Fruit fly (Drosophila melanogaster) whole organism, embryonic: ENCODE results near the gene CG9389.

Source experiments
- Atf-2 ChIP-seq: fragments of 200-800 bp; sonication (Bioruptor generic); optimal IDR thresholded peaks from 2 replicates; lab custom pipeline; 2016; ENCODE audit warnings: missing biosample characterization, missing genetic modification characterization
- CG10267 ChIP-seq: fragments of 200-800 bp; sonication (Bioruptor generic); optimal IDR thresholded peaks from 2 replicates; lab custom pipeline; 2018; ENCODE audit warnings: missing biosample characterization, mild to moderate bottlenecking, missing genetic modification characterization, moderate library complexity
- CG13123 ChIP-seq: fragments of 200-800 bp; sonication (Bioruptor generic); optimal IDR thresholded peaks from 2 replicates; lab custom pipeline; 2016; ENCODE audit warnings: missing biosample characterization, missing genetic modification characterization
- CG13624 ChIP-seq: fragments of 200-800 bp; sonication (Bioruptor generic); optimal IDR thresholded peaks from 2 replicates; lab custom pipeline; 2016; ENCODE audit warnings: missing biosample characterization, missing genetic modification characterization
- CG13775 ChIP-seq: fragments of 200-800 bp; sonication (Bioruptor generic); optimal IDR thresholded peaks from 3 replicates; lab custom pipeline; 2017; ENCODE audit warnings: missing biosample characterization, mild to moderate bottlenecking, missing genetic modification characterization
- CG13894 ChIP-seq: fragments of 200-800 bp; sonication (Bioruptor generic); optimal IDR thresholded peaks from 3 replicates; lab custom pipeline; 2018; ENCODE audit warnings: missing biosample characterization, mild to moderate bottlenecking, missing genetic modification characterization, moderate library complexity
- CG15011 ChIP-seq: fragments of 200-800 bp; sonication (Bioruptor generic); optimal IDR thresholded peaks from 3 replicates; lab custom pipeline; 2018; ENCODE audit warnings: missing biosample characterization, mild to moderate bottlenecking, missing genetic modification characterization
- CG15601 ChIP-seq: fragments of 200-800 bp; sonication (Bioruptor generic); optimal IDR thresholded peaks from 3 replicates; lab custom pipeline; 2019; ENCODE audit warnings: missing biosample characterization, mild to moderate bottlenecking, missing genetic modification characterization, moderate library complexity
- CG15696 ChIP-seq: fragments of 200-800 bp; sonication (Bioruptor generic); optimal IDR thresholded peaks from 2 replicates; lab custom pipeline; 2019; ENCODE audit warnings: missing biosample characterization, mild to moderate bottlenecking, missing genetic modification characterization, moderate library complexity
- CG17186 ChIP-seq: fragments of 200-800 bp; sonication (Bioruptor generic); optimal IDR thresholded peaks from 3 replicates; lab custom pipeline; 2017; ENCODE audit warnings: missing biosample characterization, missing genetic modification reagents, missing genetic modification characterization
- CG17359 ChIP-seq: fragments of 200-800 bp; sonication (Bioruptor generic); optimal IDR thresholded peaks from 3 replicates; lab custom pipeline; 2018; ENCODE audit warnings: missing biosample characterization, mild to moderate bottlenecking, missing genetic modification characterization, moderate library complexity
- CG17829 ChIP-seq: fragments of 200-800 bp; optimal IDR thresholded peaks from 2 replicates; lab custom pipeline; 2019; ENCODE audit warnings: missing biosample characterization, mild to moderate bottlenecking, missing genetic modification characterization, moderate library complexity
- CG18476 ChIP-seq: fragments of 200-800 bp; sonication (Bioruptor generic); optimal IDR thresholded peaks from 2 replicates; lab custom pipeline; 2016; ENCODE audit warnings: missing biosample characterization, mild to moderate bottlenecking, missing genetic modification characterization
- CG2129 ChIP-seq: fragments of 200-800 bp; sonication (Bioruptor generic); IDR thresholded peaks from 2 replicates; pipeline ENCODE4 v1.3.6; 2022; ENCODE audit warnings: missing biosample characterization, missing genetic modification characterization; ENCODE audit not compliant: partially characterized antibody
- CG34224 ChIP-seq: fragments of 200-800 bp; sonication (Bioruptor generic); IDR thresholded peaks from 3 replicates; pipeline ENCODE4 v1.3.6; 2022; ENCODE audit warnings: missing biosample characterization, missing genetic modification characterization; ENCODE audit not compliant: partially characterized antibody
- CG9215 ChIP-seq: fragments of 200-800 bp; sonication (Bioruptor generic); IDR thresholded peaks from 2 replicates; pipeline ENCODE4 v1.3.6; 2022; ENCODE audit warnings: missing biosample characterization, missing genetic modification characterization
- Ets65A ChIP-seq: fragments of 200-800 bp; sonication (Bioruptor generic); peaks from one replicate; lab custom pipeline; 2016; ENCODE audit warnings: missing biosample characterization, missing genetic modification characterization
- Lpt ChIP-seq: fragments of >200 bp; optimal IDR thresholded peaks from 2 replicates; lab custom pipeline; 2018; ENCODE audit warnings: missing biosample characterization, missing genetic modification characterization
- MTF-1 ChIP-seq: fragments of 200-800 bp; sonication (Bioruptor generic); optimal IDR thresholded peaks from 2 replicates; lab custom pipeline; 2018; ENCODE audit warnings: missing biosample characterization, mild to moderate bottlenecking, missing genetic modification characterization, borderline replicate concordance
- Oli ChIP-seq: fragments of 200-800 bp; sonication (Bioruptor generic); optimal IDR thresholded peaks from 2 replicates; lab custom pipeline; 2018; ENCODE audit warnings: missing biosample characterization, mild to moderate bottlenecking, missing genetic modification characterization, moderate library complexity
- Pdp1 ChIP-seq, 2 experiments: fragments of 200-800 bp; sonication (Bioruptor generic); optimal IDR thresholded peaks; 3 replicates each; lab custom pipeline; 2016; ENCODE audit warnings: missing biosample characterization in 2 of 2, missing genetic modification characterization in 2 of 2, mild to moderate bottlenecking in 1 of 2, moderate library complexity in 1 of 2
- Poxn ChIP-seq: fragments of 200-800 bp; sonication (Bioruptor generic); IDR thresholded peaks from 2 replicates; pipeline ENCODE4 v1.3.6; 2022; ENCODE audit warnings: missing biosample characterization, missing genetic modification characterization
- Sry-δ ChIP-seq: fragments of 200-800 bp; sonication (Bioruptor generic); optimal IDR thresholded peaks from 2 replicates; lab custom pipeline; 2016; ENCODE audit warnings: missing biosample characterization, missing genetic modification characterization
- ash1 ChIP-seq: fragments of 200-800 bp; sonication (Bioruptor generic); optimal IDR thresholded peaks from 2 replicates; lab custom pipeline; 2018; ENCODE audit warnings: missing biosample characterization, mild to moderate bottlenecking, missing genetic modification characterization
- caup ChIP-seq: fragments of 200-800 bp; sonication (Bioruptor generic); optimal IDR thresholded peaks from 3 replicates; lab custom pipeline; 2017; ENCODE audit warnings: missing biosample characterization, mild to moderate bottlenecking, missing genetic modification characterization, moderate library complexity; ENCODE audit not compliant: severe bottlenecking
- eve ChIP-seq, 2 experiments: fragments of >200 bp; optimal IDR thresholded peaks; 2 replicates each; lab custom pipeline; 2017; ENCODE audit warnings: missing biosample characterization in 2 of 2, missing genetic modification characterization in 2 of 2
- exex ChIP-seq: fragments of 200-800 bp; sonication (Bioruptor generic); optimal IDR thresholded peaks from 4 replicates; lab custom pipeline; 2018; ENCODE audit warnings: missing biosample characterization, mild to moderate bottlenecking, missing genetic modification characterization, moderate library complexity
- gcm2 ChIP-seq: fragments of 200-800 bp; sonication (Bioruptor generic); optimal IDR thresholded peaks from 2 replicates; lab custom pipeline; 2016; ENCODE audit warnings: missing biosample characterization, missing genetic modification characterization
- gem ChIP-seq: fragments of 200-800 bp; sonication (Bioruptor generic); optimal IDR thresholded peaks from 2 replicates; lab custom pipeline; 2019; ENCODE audit warnings: missing biosample characterization, mild to moderate bottlenecking, missing genetic modification characterization, moderate library complexity
- ken ChIP-seq: fragments of 200-800 bp; sonication (Bioruptor generic); IDR thresholded peaks from 3 replicates; pipeline ENCODE4 v1.3.6; 2022; ENCODE audit warnings: missing biosample characterization, missing genetic modification characterization
- mirr ChIP-seq: fragments of 200-800 bp; sonication (Bioruptor generic); optimal IDR thresholded peaks from 3 replicates; lab custom pipeline; 2018; ENCODE audit warnings: missing biosample characterization, mild to moderate bottlenecking, missing genetic modification characterization
- nerfin-1 ChIP-seq: fragments of 200-800 bp; sonication (Bioruptor generic); optimal IDR thresholded peaks from 3 replicates; lab custom pipeline; 2019; ENCODE audit warnings: missing biosample characterization, mild to moderate bottlenecking, missing genetic modification characterization, moderate library complexity
- peb ChIP-seq: fragments of 200-800 bp; sonication (Bioruptor generic); IDR thresholded peaks from 2 replicates; pipeline ENCODE4 v1.3.6; 2022; ENCODE audit warnings: missing biosample characterization, missing genetic modification characterization
- pros ChIP-seq: fragments of 200-800 bp; sonication (Bioruptor generic); optimal IDR thresholded peaks from 3 replicates; lab custom pipeline; 2019; ENCODE audit warnings: missing biosample characterization, mild to moderate bottlenecking, missing genetic modification characterization, moderate library complexity
- psq ChIP-seq: fragments of 200-800 bp; sonication (Bioruptor generic); optimal IDR thresholded peaks from 2 replicates; lab custom pipeline; 2017; ENCODE audit warnings: missing biosample characterization, missing genetic modification characterization
- sd ChIP-seq: fragments of 200-800 bp; sonication (Bioruptor generic); optimal IDR thresholded peaks from 3 replicates; lab custom pipeline; 2018; ENCODE audit warnings: missing biosample characterization, mild to moderate bottlenecking, missing genetic modification characterization, moderate library complexity
- sens ChIP-seq: fragments of 200-800 bp; sonication (Bioruptor generic); peaks from one replicate; lab custom pipeline; 2016; ENCODE audit warnings: missing biosample characterization, missing genetic modification characterization
- sim ChIP-seq: fragments of 200-800 bp; sonication (Bioruptor generic); IDR thresholded peaks from 2 replicates; pipeline ENCODE4 v1.3.6; 2022; ENCODE audit warnings: missing biosample characterization, missing genetic modification characterization
- slbo ChIP-seq: fragments of 200-800 bp; sonication (Bioruptor generic); IDR thresholded peaks from 2 replicates; pipeline ENCODE4 v1.3.6; 2022; ENCODE audit warnings: missing biosample characterization, missing genetic modification characterization
- sug ChIP-seq: fragments of 200-800 bp; optimal IDR thresholded peaks from 2 replicates; lab custom pipeline; 2019; ENCODE audit warnings: missing biosample characterization, mild to moderate bottlenecking, missing genetic modification characterization, moderate library complexity
- tgo ChIP-seq: fragments of 200-800 bp; sonication (Bioruptor generic); IDR thresholded peaks from 3 replicates; pipeline ENCODE4 v1.3.6; 2022; ENCODE audit warnings: missing biosample characterization, missing genetic modification characterization
- tin ChIP-seq: fragments of 200-800 bp; sonication (Bioruptor generic); optimal IDR thresholded peaks from 3 replicates; lab custom pipeline; 2016; ENCODE audit warnings: missing biosample characterization, missing genetic modification characterization
- toy ChIP-seq: fragments of 200-800 bp; sonication (Bioruptor generic); IDR thresholded peaks from 2 replicates; pipeline ENCODE4 v1.3.6; 2022; ENCODE audit warnings: missing biosample characterization, missing genetic modification characterization
- zen ChIP-seq: fragments of 200-800 bp; sonication (Bioruptor generic); optimal IDR thresholded peaks from 3 replicates; lab custom pipeline; 2018; ENCODE audit warnings: missing biosample characterization, mild to moderate bottlenecking, missing genetic modification characterization, moderate library complexity
- zf30C ChIP-seq: fragments of 200-800 bp; sonication (Bioruptor generic); optimal IDR thresholded peaks from 3 replicates; lab custom pipeline; 2018; ENCODE audit warnings: missing biosample characterization, mild to moderate bottlenecking, missing genetic modification characterization

CG9389 gene

DNA sequence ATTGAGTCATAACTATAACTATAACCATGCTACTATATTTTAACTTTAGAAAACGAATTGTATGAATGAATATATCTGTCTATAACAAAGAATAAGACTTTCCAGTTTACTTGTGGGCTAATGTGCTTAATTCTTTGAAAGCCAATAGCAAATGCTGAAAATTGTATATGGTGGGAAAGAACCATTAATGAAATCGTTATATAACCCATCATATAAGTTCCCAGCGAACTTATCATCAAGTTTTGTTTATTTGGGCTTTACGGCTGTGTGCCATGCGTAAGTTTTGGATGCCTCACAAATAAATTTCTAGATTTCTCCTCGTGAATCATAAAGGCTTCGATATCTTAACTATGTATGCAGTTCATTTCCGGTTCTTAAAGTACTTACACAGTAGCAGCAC, 13.4 kb upstream of the CG9389 start:
- TF ChIP-seq zen (tag; lab: Kevin White, UChicago) (peak; percentile 10), Pdp1 (GFP tag; optimal IDR thresholded peaks at IDR 0.05; lab: Kevin White, UChicago) (peak in 1 of 2 experiments; percentile 95), CG13624 (no peak), Oli (tag; lab: Kevin White, UChicago) (no peak), zf30C (GFP tag; lab: Kevin White, UChicago) (no peak), CG13123 (GFP tag; lab: Kevin White, UChicago) (no peak), tgo (GFP tag; lab: Robert Waterston, UW) (no peak), CG15011 (GFP tag; lab: Kevin White, UChicago) (no peak), Ets65A (GFP tag; lab: Kevin White, UChicago) (peak; percentile 38), exex (tag; lab: Kevin White, UChicago) (peak; percentile 33), toy (GFP tag; lab: Robert Waterston, UW) (no peak), gcm2 (GFP tag; lab: Kevin White, UChicago) (no peak)

DNA sequence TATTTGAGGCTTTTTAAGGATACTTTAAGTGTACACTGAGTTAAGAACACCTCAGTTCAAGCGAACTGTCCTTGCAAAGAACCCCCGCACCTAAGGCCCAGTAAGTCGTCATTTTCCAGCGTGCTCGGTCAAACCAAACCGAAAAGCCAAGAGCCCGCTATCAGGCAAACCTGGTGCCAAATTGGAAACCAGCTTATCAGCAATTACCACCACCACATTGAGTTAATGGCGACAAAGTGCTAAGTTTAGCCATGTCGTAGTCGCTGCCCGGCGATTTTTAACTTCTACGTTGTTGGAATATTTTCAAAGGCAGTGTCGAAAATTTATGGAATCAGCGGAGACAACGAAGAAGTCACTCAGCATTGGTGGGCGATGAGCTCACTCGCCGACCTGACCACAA, 12.4 kb upstream of the CG9389 start:
- TF ChIP-seq sug (tag; lab: Kevin White, UChicago) (peak; percentile 72), exex (tag; lab: Kevin White, UChicago) (peak; percentile 93), sd (tag; lab: Kevin White, UChicago) (peak; percentile 55), mirr (GFP tag; lab: Kevin White, UChicago) (peak; percentile 74), CG13894 (no peak), slbo (0 out of 2 replicates have a peak, but pooled peaks have one; percentile 5)

DNA sequence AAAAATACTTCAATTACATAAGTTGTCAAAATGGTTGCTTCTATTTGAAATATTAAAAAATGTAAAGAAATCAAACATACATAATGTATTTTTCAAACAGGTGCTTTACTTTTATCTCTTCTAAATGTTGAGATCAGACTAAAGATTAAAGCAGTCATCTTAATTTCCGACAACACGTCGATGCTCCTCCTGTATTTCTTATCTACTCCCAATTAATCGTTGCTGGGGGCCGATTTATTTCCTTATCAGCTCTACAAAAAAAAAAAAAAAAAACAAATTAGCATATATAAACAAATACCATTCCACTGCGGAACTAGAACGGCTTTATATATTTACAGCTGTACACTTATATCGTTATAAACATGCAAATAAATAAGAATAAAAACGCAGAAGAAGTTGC, 11.3 kb upstream of the CG9389 start:
- TF ChIP-seq eve (GFP tag; optimal IDR thresholded peaks at IDR 0.05; lab: Kevin White, UChicago) (no peak), sens (peak; percentile 43), sim (GFP tag; lab: Robert Waterston, UW) (no peak), tin (no peak), sug (tag; lab: Kevin White, UChicago) (peak; percentile 94), CG13775 (GFP tag; lab: Kevin White, UChicago) (no peak), psq (GFP tag; lab: Kevin White, UChicago) (no peak), ash1 (GFP tag; lab: Kevin White, UChicago) (no peak), peb (GFP tag; lab: Robert Waterston, UW) (no peak), gem (tag; lab: Kevin White, UChicago) (no peak), CG2129 (GFP tag; lab: Robert Waterston, UW) (no peak)

DNA sequence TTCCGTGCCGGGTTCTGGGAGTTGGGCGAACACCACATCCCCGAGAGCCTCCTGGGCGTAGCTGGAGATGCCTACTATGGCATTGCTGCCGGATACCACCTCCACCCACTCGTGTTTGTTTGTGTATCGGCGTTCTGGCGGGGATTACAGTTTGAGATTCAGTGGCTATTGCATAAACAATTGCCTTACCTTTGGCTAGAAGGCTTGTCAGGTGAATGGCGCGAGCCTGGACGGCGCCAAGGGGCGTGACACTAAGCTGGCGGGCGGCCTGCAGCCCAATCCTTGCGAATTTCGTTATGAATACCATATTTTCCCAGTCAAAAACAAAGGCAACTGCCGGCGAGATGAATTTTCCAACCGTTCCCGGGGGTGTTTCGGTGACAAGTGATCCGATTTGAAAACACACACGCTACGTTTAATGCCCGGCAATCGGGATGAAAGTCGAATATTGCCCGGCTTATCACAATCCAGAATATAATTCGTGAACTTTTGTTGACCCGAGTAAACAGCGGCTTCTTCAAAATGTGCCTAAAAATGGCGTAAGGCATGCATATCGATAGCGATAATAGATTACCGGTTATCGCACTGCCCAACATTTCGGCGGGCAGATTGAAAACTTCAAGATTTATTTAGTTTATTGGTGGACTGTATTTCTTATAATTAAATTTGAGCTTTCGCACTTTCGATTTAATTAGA, 10.8 kb upstream of the CG9389 start, which contains the start of gene ppl:
Gene ppl, minus strand, starts transcription at position 511 of the 696 bp plus-strand sequence.
- TF ChIP-seq pros (peak; percentile 87), sens (peak; percentile 78), CG10267 (tag; lab: Kevin White, UChicago) (peak; percentile 5), CG34224 (peak; percentile 66), CG17829 (tag; lab: Kevin White, UChicago) (peak; percentile 29), CG18476 (peak; percentile 91), CG15601 (peak; percentile 7), CG15696 (tag; lab: Kevin White, UChicago) (peak; percentile 36), CG17359 (tag; lab: Kevin White, UChicago) (peak; percentile 20), Pdp1 (GFP tag; optimal IDR thresholded peaks at IDR 0.05; lab: Kevin White, UChicago) (peak in 1 of 2 experiments; percentile 81), caup (GFP tag; lab: Kevin White, UChicago) (no peak), MTF-1 (GFP tag; lab: Kevin White, UChicago) (peak; percentile 17), ken (no peak), Lpt (GFP tag; lab: Kevin White, UChicago) (no peak), CG17186 (peak; percentile 9), nerfin-1 (tag; lab: Kevin White, UChicago) (peak; percentile 13), Sry-δ (GFP tag; lab: Kevin White, UChicago) (peak; percentile 77), Atf-2 (no peak), Poxn (no peak), CG9215 (GFP tag; lab: Robert Waterston, UW) (no peak)
